Fruit fly (Drosophila melanogaster) whole organism, wandering third instar larva: ENCODE data around the gene CG14259.

ENCODE experiments used
- Dif ChIP-seq: fragments of 200-275, 200-300 bp; sonication (Bioruptor generic); optimal IDR thresholded peaks from 2 replicates; lab custom pipeline; 2018; ENCODE audit warnings: missing biosample characterization, missing genetic modification characterization; ENCODE audit not compliant: partially characterized antibody
- HLH106 ChIP-seq: fragments of 200-800 bp; optimal IDR thresholded peaks from 3 replicates; lab custom pipeline; 2019; ENCODE audit warnings: missing biosample characterization, mild to moderate bottlenecking, missing genetic modification characterization, moderate library complexity
- Hr83 ChIP-seq: fragments of 200-300 bp; sonication (Bioruptor generic); optimal IDR thresholded peaks from 2 replicates; lab custom pipeline; 2016; ENCODE audit warnings: missing biosample characterization, mild to moderate bottlenecking, missing genetic modification characterization, moderate library complexity; ENCODE audit not compliant: poor library complexity, severe bottlenecking
- psq ChIP-seq: fragments of 200-800 bp; sonication (Bioruptor generic); optimal IDR thresholded peaks from 3 replicates; lab custom pipeline; 2017; ENCODE audit warnings: missing biosample characterization, mild to moderate bottlenecking, missing genetic modification characterization, moderate library complexity
- usp ChIP-seq: fragments of >200 bp; optimal IDR thresholded peaks from 2 replicates; lab custom pipeline; 2017; ENCODE audit warnings: missing biosample characterization, missing genetic modification characterization

dm6 chr3R:27105439-27105838, 11.1 kb downstream of the CG14259 start:
- TF ChIP-seq usp (GFP tag; lab: Kevin White, UChicago) (no peak), Dif (GFP tag; lab: Kevin White, UChicago) (no peak), Hr83 (GFP tag; lab: Kevin White, UChicago) (no peak), HLH106 (tag; lab: Kevin White, UChicago) (no peak), psq (GFP tag; lab: Kevin White, UChicago) (no peak)
